Fruit fly (Drosophila melanogaster): ENCODE results near the gene CG4907.

Gene CG4907

DNA sequence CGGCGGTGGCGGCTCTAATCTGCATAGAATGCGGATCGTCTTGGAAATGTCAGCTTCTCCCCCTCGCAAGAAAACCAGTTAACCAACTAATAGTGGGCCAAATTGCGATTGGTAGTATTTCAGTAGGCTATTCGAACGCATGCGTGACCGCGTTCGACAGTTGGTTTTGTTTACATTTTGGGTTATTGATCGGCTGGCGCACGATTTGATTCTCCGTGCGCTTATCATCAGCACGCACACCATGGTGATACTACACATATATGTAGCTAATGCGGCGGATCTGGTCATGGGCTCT, 43.0 kb upstream of the CG4907 start (continued):
- TF ChIP-seq tio (GFP tag; optimal IDR thresholded peaks at IDR 0.05) (no peak), nerfin-2 (GFP tag; IDR thresholded peaks at IDR 0.05; ENCODE audit: partially characterized antibody) (no peak), nerfin-1 (tag; optimal IDR thresholded peaks at IDR 0.05) (no peak), CG4282 (GFP tag; optimal IDR thresholded peaks at IDR 0.05) (no peak), grn (GFP tag; optimal IDR thresholded peaks at IDR 0.05) (peak; percentile 4), CG2199 (GFP tag; IDR thresholded peaks at IDR 0.05) (0 out of 3 replicates have a peak, but pooled peaks have one; percentile 65), Lpt (GFP tag; optimal IDR thresholded peaks at IDR 0.05) (no peak), CG34376 (GFP tag; optimal IDR thresholded peaks at IDR 0.05) (peak; percentile 62), hb (GFP tag; IDR thresholded peaks at IDR 0.05; ENCODE audit: partially characterized antibody) (no peak), CG8359 (GFP tag; optimal IDR thresholded peaks at IDR 0.05; ENCODE audit: borderline replicate concordance) (no peak), HHEX (GFP tag; optimal IDR thresholded peaks at IDR 0.05) (no peak), CG10565 (GFP tag; optimal IDR thresholded peaks at IDR 0.05) (no peak), sd (tag; optimal IDR thresholded peaks at IDR 0.05) (peak; percentile 85), abd-A (tag; optimal IDR thresholded peaks at IDR 0.05) (peak; percentile 44), pzg (GFP tag; optimal IDR thresholded peaks at IDR 0.05) (no peak), CG17328 (GFP tag; IDR thresholded peaks at IDR 0.05) (no peak), HLHmδ (GFP tag; optimal IDR thresholded peaks at IDR 0.05) (peak; percentile 50), vnd (GFP tag; IDR thresholded peaks at IDR 0.05; ENCODE audit: partially characterized antibody) (no peak), gsb (GFP tag; IDR thresholded peaks at IDR 0.05) (no peak), Deaf1 (tag; optimal IDR thresholded peaks at IDR 0.05) (peak; percentile 90), pros (GFP tag; optimal IDR thresholded peaks at IDR 0.05) (peak; percentile 1), CG12071 (GFP tag; optimal IDR thresholded peaks at IDR 0.05) (peak; percentile 27), sna (GFP tag; IDR thresholded peaks at IDR 0.05; ENCODE audit: partially characterized antibody) (no peak), Max (GFP tag; optimal IDR thresholded peaks at IDR 0.05) (no peak), Fer2 (tag; optimal IDR thresholded peaks at IDR 0.05) (no peak), Poxn (GFP tag; IDR thresholded peaks at IDR 0.05) (no peak), cwo (GFP tag; optimal IDR thresholded peaks at IDR 0.05) (peak; percentile 53), CG5953 (GFP tag; IDR thresholded peaks at IDR 0.05) (0 out of 2 replicates have a peak, but pooled peaks have one; percentile 14), CG14441 (GFP tag; IDR thresholded peaks at IDR 0.05) (no peak), mirr (GFP tag; optimal IDR thresholded peaks at IDR 0.05) (peak; percentile 70), Atf3 (GFP tag; optimal IDR thresholded peaks at IDR 0.05) (no peak), odd (GFP tag; optimal IDR thresholded peaks at IDR 0.05) (no peak), peb (GFP tag; IDR thresholded peaks at IDR 0.05) (no peak), Hr78 (GFP tag; optimal IDR thresholded peaks at IDR 0.05) (peak in 1 of 2 experiments; percentile 25), Atf6 (GFP tag; IDR thresholded peaks at IDR 0.05) (no peak), CG15514 (GFP tag; optimal IDR thresholded peaks at IDR 0.05) (no peak), TFAM (GFP tag; optimal IDR thresholded peaks at IDR 0.05) (no peak), jing (GFP tag; optimal IDR thresholded peaks at IDR 0.05) (no peak), CG9215 (GFP tag; IDR thresholded peaks at IDR 0.05) (no peak), CG2712 (tag; optimal IDR thresholded peaks at IDR 0.05) (no peak), ftz-f1 (GFP tag; optimal IDR thresholded peaks at IDR 0.05) (peak; percentile 1), Dad (GFP tag; optimal IDR thresholded peaks at IDR 0.05) (no peak), chm (GFP tag; IDR thresholded peaks at IDR 0.05) (no peak; the same call in 1 of the 2 replicates), CG42726 (GFP tag; IDR thresholded peaks at IDR 0.05; ENCODE audit: partially characterized antibody) (0 out of 2 replicates have a peak, but pooled peaks have one; percentile 32), so (GFP tag; IDR thresholded peaks at IDR 0.05) (peak; percentile 65; the same call in 1 of the 3 replicates), CG18599 (GFP tag; optimal IDR thresholded peaks at IDR 0.05) (no peak)

Data from whole organism, embryonic.